Worm (Caenorhabditis elegans): ENCODE measurements around the gene T26C5.4.
A peak's percentile ranks its signal among the peaks of the same experiment; 100 is the strongest.

DNA sequence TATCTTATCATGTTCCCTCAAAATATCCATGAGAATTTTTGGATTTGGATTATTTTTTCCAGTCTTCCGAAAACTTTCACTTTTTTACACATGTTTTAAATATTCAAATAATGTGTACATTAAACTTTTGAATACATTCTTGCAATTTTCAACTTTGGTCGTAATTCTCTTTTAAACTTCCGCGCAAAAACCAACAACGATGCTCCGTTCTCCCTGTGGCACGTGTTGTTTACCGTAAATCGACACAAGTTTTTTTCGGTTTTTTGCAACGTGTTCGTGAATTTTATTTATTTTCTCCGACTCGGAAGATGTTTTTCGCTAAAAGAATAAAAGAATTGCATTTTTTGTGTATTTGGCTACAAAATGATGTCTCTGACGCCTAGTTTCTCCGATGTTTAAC is 7.5 kb downstream of the T26C5.4 start:
- TF ChIP-seq B0035.1 (tag; optimal IDR thresholded peaks at IDR 0.05) (no peak), ama-1 (optimal IDR thresholded peaks at IDR 0.05) (no peak), ama-1 (GFP tag; optimal IDR thresholded peaks at IDR 0.05) (no peak), ztf-28 (GFP tag; IDR thresholded peaks at IDR 0.05) (no peak), efl-1 (GFP tag; optimal IDR thresholded peaks at IDR 0.05) (peak; percentile 49), hlh-12 (tag; optimal IDR thresholded peaks at IDR 0.05) (no peak)
